Fruit fly (Drosophila melanogaster): ENCODE data around the gene Dtg.

Gene Dtg

dm6 chr3R:12656946-12657566 is 9.2 kb downstream of the Dtg start:
- TF ChIP-seq EcR (GFP tag; optimal IDR thresholded peaks at IDR 0.05) (no peak), CG8478 (optimal IDR thresholded peaks at IDR 0.05) (no peak), usp (GFP tag; optimal IDR thresholded peaks at IDR 0.05) (no peak), psq (optimal IDR thresholded peaks at IDR 0.05) (no peak), pan (optimal IDR thresholded peaks at IDR 0.05) (no peak), Dll (optimal IDR thresholded peaks at IDR 0.05) (no peak)

dm6 chr3R:12662531-12662930 is 14.7 kb downstream of the Dtg start, which contains the start of gene CG14395:
TSS of gene CG14395 (plus strand) at chr3R:12662831.
- TF ChIP-seq psq (optimal IDR thresholded peaks at IDR 0.05) (no peak), usp (GFP tag; optimal IDR thresholded peaks at IDR 0.05) (no peak), pan (optimal IDR thresholded peaks at IDR 0.05) (no peak), EcR (GFP tag; optimal IDR thresholded peaks at IDR 0.05) (no peak), CG8478 (optimal IDR thresholded peaks at IDR 0.05) (no peak), Dll (optimal IDR thresholded peaks at IDR 0.05) (no peak)

- no peak for TF ChIP-seq EcR (GFP tag; optimal IDR thresholded peaks at IDR 0.05)
- no peak for TF ChIP-seq usp (GFP tag; optimal IDR thresholded peaks at IDR 0.05)
- TF ChIP-seq pan (optimal IDR thresholded peaks at IDR 0.05) = no peak
These were observed 18.5 kb downstream of the Dtg start for dm6 chr3R:12666206-12666834.

- TF ChIP-seq pan (optimal IDR thresholded peaks at IDR 0.05) (no peak), usp (GFP tag; optimal IDR thresholded peaks at IDR 0.05) (no peak), Dll (optimal IDR thresholded peaks at IDR 0.05) (no peak), psq (optimal IDR thresholded peaks at IDR 0.05) (no peak), CG8478 (optimal IDR thresholded peaks at IDR 0.05) (no peak)
These were observed 26.3 kb downstream of the Dtg start, which contains the start of gene Gnmt for dm6 chr3R:12674041-12674623. TSS of gene Gnmt (plus strand) at chr3R:12674608.

- TF ChIP-seq psq (optimal IDR thresholded peaks at IDR 0.05) (no peak), CG8478 (optimal IDR thresholded peaks at IDR 0.05) (no peak), Dll (optimal IDR thresholded peaks at IDR 0.05) (no peak)
These were observed 28.3 kb downstream of the Dtg start, which contains the start of gene CG43630 for dm6 chr3R:12676160-12676559. TSS of gene CG43630 (minus strand) at chr3R:12676260.

dm6 chr3R:12678850-12679249 is 31.0 kb downstream of the Dtg start, which contains the start of gene mbo:
TSS of gene mbo (minus strand) at chr3R:12679052.
- TF ChIP-seq pan (optimal IDR thresholded peaks at IDR 0.05) (no peak), usp (GFP tag; optimal IDR thresholded peaks at IDR 0.05) (no peak), Dll (optimal IDR thresholded peaks at IDR 0.05) (no peak), EcR (GFP tag; optimal IDR thresholded peaks at IDR 0.05) (no peak), psq (optimal IDR thresholded peaks at IDR 0.05) (no peak), CG8478 (optimal IDR thresholded peaks at IDR 0.05) (no peak)

dm6 chr3R:12681275-12681674 is 33.4 kb downstream of the Dtg start, which contains the start of gene Cyp313a4:
TSS of gene Cyp313a4 (minus strand) at chr3R:12681375.
- TF ChIP-seq CG8478 (optimal IDR thresholded peaks at IDR 0.05) = no peak
- TF ChIP-seq pan (optimal IDR thresholded peaks at IDR 0.05) = no peak
- TF ChIP-seq psq (optimal IDR thresholded peaks at IDR 0.05) = no peak
- no peak for TF ChIP-seq EcR (GFP tag; optimal IDR thresholded peaks at IDR 0.05)
- no peak for TF ChIP-seq Dll (optimal IDR thresholded peaks at IDR 0.05)

- TF ChIP-seq Dll (optimal IDR thresholded peaks at IDR 0.05) (no peak), EcR (GFP tag; optimal IDR thresholded peaks at IDR 0.05) (no peak), pan (optimal IDR thresholded peaks at IDR 0.05) (no peak), usp (GFP tag; optimal IDR thresholded peaks at IDR 0.05) (no peak), CG8478 (optimal IDR thresholded peaks at IDR 0.05) (no peak), psq (optimal IDR thresholded peaks at IDR 0.05) (no peak)
These were observed 37.4 kb downstream of the Dtg start for dm6 chr3R:12685290-12685689.

- TF ChIP-seq EcR (GFP tag; optimal IDR thresholded peaks at IDR 0.05) = no peak
- no peak for TF ChIP-seq psq (optimal IDR thresholded peaks at IDR 0.05)
- no peak for TF ChIP-seq pan (optimal IDR thresholded peaks at IDR 0.05)
- no peak for TF ChIP-seq usp (GFP tag; optimal IDR thresholded peaks at IDR 0.05)
- TF ChIP-seq Dll (optimal IDR thresholded peaks at IDR 0.05) = no peak
- TF ChIP-seq CG8478 (optimal IDR thresholded peaks at IDR 0.05) = no peak
These were observed 40.3 kb downstream of the Dtg start for dm6 chr3R:12688116-12688515.

dm6 chr3R:12688672-12689417 is 41.0 kb downstream of the Dtg start, which contains the start of gene kar:
TSS of gene kar (minus strand) at chr3R:12689367.
- TF ChIP-seq EcR (GFP tag; optimal IDR thresholded peaks at IDR 0.05) = no peak
- no peak for TF ChIP-seq Dll (optimal IDR thresholded peaks at IDR 0.05)
- TF ChIP-seq usp (GFP tag; optimal IDR thresholded peaks at IDR 0.05) = no peak
- TF ChIP-seq pan (optimal IDR thresholded peaks at IDR 0.05) = no peak
- TF ChIP-seq CG8478 (optimal IDR thresholded peaks at IDR 0.05) = no peak
- TF ChIP-seq psq (optimal IDR thresholded peaks at IDR 0.05) = no peak

dm6 chr3R:12691422-12692101 is 43.7 kb downstream of the Dtg start, which contains the start of gene Arp1:
TSS of gene Arp1 (plus strand) at chr3R:12691743.
- TF ChIP-seq Dll (optimal IDR thresholded peaks at IDR 0.05) (no peak), psq (optimal IDR thresholded peaks at IDR 0.05) (no peak), usp (GFP tag; optimal IDR thresholded peaks at IDR 0.05) (no peak), EcR (GFP tag; optimal IDR thresholded peaks at IDR 0.05) (no peak), CG8478 (optimal IDR thresholded peaks at IDR 0.05) (no peak), pan (optimal IDR thresholded peaks at IDR 0.05) (no peak)

All from whole organism.